Fruit fly (Drosophila melanogaster) whole organism, wandering third instar larva: ENCODE results near the gene sdt.

Experiments
- Abd-B ChIP-seq: fragments of >200 bp; optimal IDR thresholded peaks from 2 replicates; lab custom pipeline; 2017; ENCODE audit warnings: missing biosample characterization, missing genetic modification characterization
- CG32264 ChIP-seq: fragments of 200-800 bp; sonication (Bioruptor generic); optimal IDR thresholded peaks from 2 replicates; lab custom pipeline; 2016; ENCODE audit warnings: missing biosample characterization, missing genetic modification characterization
- CG9705 ChIP-seq: fragments of 200-800 bp; sonication (Bioruptor generic); optimal IDR thresholded peaks from 2 replicates; lab custom pipeline; 2018; ENCODE audit warnings: missing biosample characterization, mild to moderate bottlenecking, missing genetic modification characterization
- CrebA ChIP-seq: fragments of 200-800 bp; sonication (Bioruptor generic); optimal IDR thresholded peaks from 2 replicates; lab custom pipeline; 2016; ENCODE audit warnings: missing biosample characterization, mild to moderate bottlenecking, missing genetic modification characterization, borderline replicate concordance
- Dfd ChIP-seq: fragments of >200 bp; optimal IDR thresholded peaks from 2 replicates; lab custom pipeline; 2017; ENCODE audit warnings: missing biosample characterization, missing genetic modification characterization
- Dif ChIP-seq: fragments of 200-275, 200-300 bp; sonication (Bioruptor generic); optimal IDR thresholded peaks from 2 replicates; lab custom pipeline; 2018; ENCODE audit warnings: missing biosample characterization, missing genetic modification characterization; ENCODE audit not compliant: partially characterized antibody
- GATAd ChIP-seq: sonication (Bioruptor generic); optimal IDR thresholded peaks from 2 replicates; lab custom pipeline; 2016; ENCODE audit warnings: missing biosample characterization, missing genetic modification characterization
- HLH106 ChIP-seq: fragments of 200-800 bp; optimal IDR thresholded peaks from 3 replicates; lab custom pipeline; 2019; ENCODE audit warnings: missing biosample characterization, mild to moderate bottlenecking, missing genetic modification characterization, moderate library complexity
- Jra ChIP-seq: sonication (Bioruptor generic); optimal IDR thresholded peaks from 2 replicates; lab custom pipeline; 2016; ENCODE audit warnings: missing biosample characterization, missing genetic modification characterization
- Mio ChIP-seq: sonication (Bioruptor generic); optimal IDR thresholded peaks from 2 replicates; lab custom pipeline; 2016; ENCODE audit warnings: missing biosample characterization, missing genetic modification characterization
- Myc ChIP-seq: fragments of >200 bp; optimal IDR thresholded peaks from 2 replicates; lab custom pipeline; 2017
- Rel ChIP-seq, 2 experiments: fragments of 200-800 bp; sonication (Bioruptor generic) in 1 of 2; optimal IDR thresholded peaks; 2 replicates in 1 of 2; 3 replicates in 1 of 2; lab custom pipeline; 2016 to 2019; ENCODE audit warnings: mild to moderate bottlenecking in 2 of 2, missing biosample characterization in 2 of 2, missing genetic modification characterization in 2 of 2, moderate library complexity in 1 of 2
- Sp1 ChIP-seq: fragments of 200-800 bp; sonication (Bioruptor generic); optimal IDR thresholded peaks from 3 replicates; lab custom pipeline; 2019; ENCODE audit warnings: missing biosample characterization, mild to moderate bottlenecking, missing genetic modification characterization, moderate library complexity
- Vsx2 ChIP-seq: fragments of 200-300, 225-300 bp; sonication (Bioruptor generic); optimal IDR thresholded peaks from 2 replicates; lab custom pipeline; 2018; ENCODE audit warnings: missing biosample characterization, missing genetic modification characterization; ENCODE audit not compliant: partially characterized antibody
- br ChIP-seq: fragments of 200-800 bp; sonication (Bioruptor generic); optimal IDR thresholded peaks from 2 replicates; lab custom pipeline; 2016; ENCODE audit warnings: missing biosample characterization, missing genetic modification characterization
- brk ChIP-seq: fragments of 200-800 bp; sonication (Bioruptor generic); optimal IDR thresholded peaks from 2 replicates; lab custom pipeline; 2016; ENCODE audit warnings: missing biosample characterization, mild to moderate bottlenecking, missing genetic modification characterization
- dl ChIP-seq, 2 experiments: fragments of 175-275, 200-275 bp in 1 of 2; fragments of 200-275 bp in 1 of 2; sonication (Bioruptor generic); optimal IDR thresholded peaks; lab custom pipeline; 2018; ENCODE audit warnings: mild to moderate bottlenecking in 2 of 2, missing biosample characterization in 2 of 2, missing genetic modification characterization in 2 of 2, moderate library complexity in 2 of 2; ENCODE audit not compliant: partially characterized antibody in 2 of 2, insufficient read depth in 1 of 2
- dmrt93B ChIP-seq: fragments of 200-800 bp; sonication (Bioruptor generic); optimal IDR thresholded peaks from 2 replicates; lab custom pipeline; 2018; ENCODE audit warnings: missing biosample characterization, mild to moderate bottlenecking, missing genetic modification characterization
- dsf ChIP-seq: sonication (Bioruptor generic); optimal IDR thresholded peaks from 2 replicates; lab custom pipeline; 2016; ENCODE audit warnings: missing biosample characterization, missing genetic modification characterization, borderline replicate concordance
- ey ChIP-seq: fragments of 200-800 bp; sonication (Bioruptor generic); optimal IDR thresholded peaks from 2 replicates; lab custom pipeline; 2016; ENCODE audit warnings: missing biosample characterization, missing genetic modification characterization
- foxo ChIP-seq, 2 experiments: fragments of 200-800 bp; sonication (Bioruptor generic); optimal IDR thresholded peaks; 2 replicates in 1 of 2; 3 replicates in 1 of 2; lab custom pipeline; 2016 to 2017; ENCODE audit warnings: missing biosample characterization in 2 of 2, missing genetic modification characterization in 2 of 2
- fru ChIP-seq: fragments of 200-800 bp; sonication (Bioruptor generic); optimal IDR thresholded peaks from 3 replicates; lab custom pipeline; 2016; ENCODE audit warnings: missing biosample characterization, mild to moderate bottlenecking, missing genetic modification characterization
- h ChIP-seq: fragments of 200-800 bp; sonication (Bioruptor generic); optimal IDR thresholded peaks from 3 replicates; lab custom pipeline; 2016; ENCODE audit warnings: missing biosample characterization, mild to moderate bottlenecking, missing genetic modification characterization
- jim ChIP-seq: fragments of 175-275, 200-325 bp; sonication (Bioruptor generic); optimal IDR thresholded peaks from 2 replicates; lab custom pipeline; 2016; ENCODE audit warnings: missing biosample characterization, mild to moderate bottlenecking, missing genetic modification characterization
- lola ChIP-seq: fragments of >200 bp; optimal IDR thresholded peaks from 2 replicates; lab custom pipeline; 2017; ENCODE audit warnings: missing biosample characterization, missing genetic modification characterization
- psq ChIP-seq: fragments of 200-800 bp; sonication (Bioruptor generic); optimal IDR thresholded peaks from 3 replicates; lab custom pipeline; 2017; ENCODE audit warnings: missing biosample characterization, mild to moderate bottlenecking, missing genetic modification characterization, moderate library complexity
- rgr ChIP-seq: fragments of 200-800 bp; sonication (Bioruptor generic); optimal IDR thresholded peaks from 3 replicates; lab custom pipeline; 2016; ENCODE audit warnings: missing biosample characterization, mild to moderate bottlenecking, missing genetic modification characterization
- sage ChIP-seq: fragments of 200-800 bp; sonication (Bioruptor generic); optimal IDR thresholded peaks from 2 replicates; lab custom pipeline; 2016; ENCODE audit warnings: missing biosample characterization, mild to moderate bottlenecking, missing genetic modification characterization
- sv ChIP-seq: fragments of 200-800 bp; sonication (Bioruptor generic); optimal IDR thresholded peaks from 3 replicates; lab custom pipeline; 2016; ENCODE audit warnings: missing biosample characterization, missing genetic modification characterization
- tai ChIP-seq: sonication (Bioruptor generic); optimal IDR thresholded peaks from 2 replicates; lab custom pipeline; 2016; ENCODE audit warnings: missing biosample characterization, missing genetic modification characterization
- usp ChIP-seq: fragments of >200 bp; optimal IDR thresholded peaks from 2 replicates; lab custom pipeline; 2017; ENCODE audit warnings: missing biosample characterization, missing genetic modification characterization
- woc ChIP-seq: sonication (Bioruptor generic); optimal IDR thresholded peaks from 2 replicates; lab custom pipeline; 2016; ENCODE audit warnings: missing biosample characterization, mild to moderate bottlenecking, missing genetic modification characterization

sdt gene

dm6 chrX:8273291-8273690 lies 94.9 kb downstream of the sdt start, which contains the start of gene CG1636:
Gene CG1636 (plus strand): TSS chrX:8273412.
- TF ChIP-seq Dif (GFP tag; lab: Kevin White, UChicago) = no peak
- no peak for TF ChIP-seq Rel (GFP tag; optimal IDR thresholded peaks at IDR 0.05; lab: Kevin White, UChicago)
- peak; percentile 73 for TF ChIP-seq Rel (tag; optimal IDR thresholded peaks at IDR 0.05; lab: Kevin White, UChicago)

- TF ChIP-seq foxo (GFP tag; optimal IDR thresholded peaks at IDR 0.05; lab: Kevin White, UChicago) (peak in 1 of 2 experiments; percentile 57), woc (GFP tag; lab: Kevin White, UChicago) (no peak), HLH106 (tag; lab: Kevin White, UChicago) (peak; percentile 61), Vsx2 (GFP tag; lab: Kevin White, UChicago) (no peak), Rel (GFP tag; optimal IDR thresholded peaks at IDR 0.05; lab: Kevin White, UChicago) (no peak), Rel (tag; optimal IDR thresholded peaks at IDR 0.05; lab: Kevin White, UChicago) (no peak), CG9705 (peak; percentile 13), psq (GFP tag; lab: Kevin White, UChicago) (peak; percentile 41), Sp1 (GFP tag; lab: Kevin White, UChicago) (peak; percentile 17), h (GFP tag; lab: Kevin White, UChicago) (peak; percentile 57), sv (GFP tag; lab: Kevin White, UChicago) (no peak), fru (peak; percentile 62), dmrt93B (GFP tag; lab: Kevin White, UChicago) (peak; percentile 46), usp (no peak), rgr (GFP tag; lab: Kevin White, UChicago) (peak; percentile 44), br (GFP tag; lab: Kevin White, UChicago) (peak; percentile 45), Jra (GFP tag; lab: Kevin White, UChicago) (no peak), lola (GFP tag; lab: Kevin White, UChicago) (no peak), ey (GFP tag; lab: Kevin White, UChicago) (peak; percentile 60), jim (GFP tag; lab: Kevin White, UChicago) (no peak), CrebA (GFP tag; lab: Kevin White, UChicago) (no peak), tai (GFP tag; lab: Kevin White, UChicago) (no peak), Myc (lab: Kevin White, UChicago) (no peak), dl (GFP tag; optimal IDR thresholded peaks at IDR 0.05; lab: Kevin White, UChicago; ENCODE audit: insufficient read depth in 1 of 2, partially characterized antibody in 2 of 2) (no peak), GATAd (GFP tag; lab: Kevin White, UChicago) (no peak), Dfd (no peak), Abd-B (GFP tag; lab: Kevin White, UChicago) (no peak), dsf (no peak), brk (GFP tag; lab: Kevin White, UChicago) (no peak)
Observed at dm6 chrX:8273799-8274484, 95.6 kb downstream of the sdt start, which contains the start of gene CG15343. Gene CG15343 (minus strand): TSS chrX:8273806.

dm6 chrX:8285052-8285451 lies 106.7 kb downstream of the sdt start:
- TF ChIP-seq CrebA (GFP tag; lab: Kevin White, UChicago) (no peak), Dfd (peak; percentile 82)
- TF ChIP-seq, all 38 proteins: peak for 1

dm6 chrX:8286859-8287258 lies 108.5 kb downstream of the sdt start:
- TF ChIP-seq Sp1 (GFP tag; lab: Kevin White, UChicago) (no peak), psq (GFP tag; lab: Kevin White, UChicago) (no peak), sage (GFP tag; lab: Kevin White, UChicago) (no peak), brk (GFP tag; lab: Kevin White, UChicago) (no peak), CG32264 (no peak), Mio (GFP tag; lab: Kevin White, UChicago) (no peak), Dfd (peak; percentile 91)
